Worm (Caenorhabditis elegans) whole organism, L4/young adult: ENCODE results near the gene C07A12.18.

Experiments used
- W03F9.2 ChIP-seq: fragments of 150-350 bp; optimal IDR thresholded peaks from 2 replicates; lab custom pipeline; 2014; ENCODE audit warnings: missing biosample characterization, missing genetic modification characterization
- dao-5 ChIP-seq: sonication (generic microtip); optimal IDR thresholded peaks from 2 replicates; lab custom pipeline; 2016; ENCODE audit warnings: missing genotype, missing genetic modification characterization, moderate library complexity, missing compliant biosample characterization
- him-1 ChIP-seq: sonication (generic microtip); optimal IDR thresholded peaks from 2 replicates; lab custom pipeline; 2016; ENCODE audit warnings: missing genotype, missing genetic modification reagents, missing genetic modification characterization, missing compliant biosample characterization

Gene C07A12.18

DNA sequence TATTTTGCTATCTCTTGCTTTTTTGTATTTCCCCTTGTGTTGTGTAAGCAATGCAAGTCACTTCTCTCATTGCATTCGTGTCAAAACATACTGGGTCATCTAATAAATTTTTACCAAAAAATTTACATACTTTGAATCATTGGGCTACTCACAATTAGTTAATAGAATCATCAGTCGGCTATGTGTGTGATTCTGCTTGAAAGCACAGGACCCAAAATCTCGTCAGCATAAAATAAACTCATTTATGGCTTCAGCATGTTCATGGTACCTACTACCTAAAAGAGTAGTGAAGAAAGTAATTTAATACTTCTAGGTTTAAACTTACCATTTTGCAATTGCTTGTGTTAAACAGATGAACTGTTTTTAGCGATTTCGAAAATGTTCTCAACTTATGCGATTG lies 23.3 kb downstream of the C07A12.18 start:
- TF ChIP-seq him-1 (tag; lab: Kevin White, UChicago) (no peak), dao-5 (tag; lab: Kevin White, UChicago) (no peak), W03F9.2 (no peak)

DNA sequence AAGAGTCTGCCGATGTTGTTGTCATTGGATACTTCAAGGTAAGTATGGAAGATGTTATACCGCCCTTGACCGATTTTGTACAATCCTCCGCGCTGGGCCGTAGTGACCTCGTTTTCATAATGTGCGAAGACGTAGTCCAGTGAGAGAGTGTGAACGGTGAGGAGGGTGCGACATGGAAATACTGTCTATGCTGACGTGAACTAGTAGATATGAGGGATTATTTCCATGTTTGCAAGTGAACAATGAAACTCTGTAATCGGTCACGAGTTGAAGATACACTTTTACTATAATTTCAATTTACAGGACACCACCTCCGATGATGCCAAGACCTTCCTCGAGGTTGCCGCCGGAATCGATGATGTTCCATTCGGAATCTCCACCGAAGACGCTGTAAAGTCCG lies 24.9 kb downstream of the C07A12.18 start:
- TF ChIP-seq W03F9.2 (no peak), dao-5 (tag; lab: Kevin White, UChicago) (no peak), him-1 (tag; lab: Kevin White, UChicago) (no peak)

DNA sequence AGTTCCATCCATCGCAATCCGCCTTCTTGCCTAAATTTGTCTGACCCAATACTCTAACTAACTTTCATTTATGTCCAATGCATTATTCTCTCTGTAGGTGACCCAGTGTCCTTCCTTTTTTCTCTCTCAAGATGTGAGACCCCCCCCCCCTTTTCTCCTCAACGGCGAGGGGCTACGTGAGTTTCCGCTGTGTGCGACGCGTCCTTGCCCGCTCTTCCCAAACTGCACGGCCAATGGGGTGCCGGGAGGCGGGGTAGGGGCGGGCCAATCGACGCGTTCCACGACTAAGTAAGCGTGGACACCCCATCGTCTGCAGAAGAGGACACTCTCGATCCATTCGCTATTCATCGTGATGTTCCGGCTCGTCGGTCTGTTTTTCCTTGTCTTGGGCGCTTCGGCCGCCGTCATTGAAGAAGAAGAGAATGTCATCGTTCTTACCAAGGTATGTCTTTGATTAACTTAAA lies 25.8 kb downstream of the C07A12.18 start, which contains the start of gene pdi-2:
pdi-2 (plus strand) TSS at position 269 of the 464 bp plus-strand sequence.
- TF ChIP-seq him-1 (tag; lab: Kevin White, UChicago) (peak; percentile 43), W03F9.2 (no peak)

DNA sequence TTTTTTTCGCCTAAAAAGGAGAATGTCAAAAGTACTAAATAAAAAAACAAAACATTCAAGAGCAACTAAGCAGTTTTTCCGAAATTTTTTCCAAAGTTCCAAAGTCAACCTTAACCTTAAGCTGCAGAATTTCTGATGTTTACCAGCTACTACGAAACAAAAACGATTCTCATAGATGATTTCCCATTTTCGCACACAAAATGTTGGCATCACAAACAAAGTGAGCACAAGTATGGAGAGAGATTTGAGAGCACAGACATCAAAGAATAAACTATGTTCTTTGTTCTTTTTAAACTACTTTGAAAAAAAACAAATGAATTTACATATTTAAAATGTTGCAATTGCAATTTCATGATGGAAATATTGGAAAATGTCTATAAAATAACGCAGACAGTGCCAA lies 26.4 kb downstream of the C07A12.18 start:
- TF ChIP-seq dao-5 (tag; lab: Kevin White, UChicago) (no peak), him-1 (tag; lab: Kevin White, UChicago) (no peak), W03F9.2 (no peak)

DNA sequence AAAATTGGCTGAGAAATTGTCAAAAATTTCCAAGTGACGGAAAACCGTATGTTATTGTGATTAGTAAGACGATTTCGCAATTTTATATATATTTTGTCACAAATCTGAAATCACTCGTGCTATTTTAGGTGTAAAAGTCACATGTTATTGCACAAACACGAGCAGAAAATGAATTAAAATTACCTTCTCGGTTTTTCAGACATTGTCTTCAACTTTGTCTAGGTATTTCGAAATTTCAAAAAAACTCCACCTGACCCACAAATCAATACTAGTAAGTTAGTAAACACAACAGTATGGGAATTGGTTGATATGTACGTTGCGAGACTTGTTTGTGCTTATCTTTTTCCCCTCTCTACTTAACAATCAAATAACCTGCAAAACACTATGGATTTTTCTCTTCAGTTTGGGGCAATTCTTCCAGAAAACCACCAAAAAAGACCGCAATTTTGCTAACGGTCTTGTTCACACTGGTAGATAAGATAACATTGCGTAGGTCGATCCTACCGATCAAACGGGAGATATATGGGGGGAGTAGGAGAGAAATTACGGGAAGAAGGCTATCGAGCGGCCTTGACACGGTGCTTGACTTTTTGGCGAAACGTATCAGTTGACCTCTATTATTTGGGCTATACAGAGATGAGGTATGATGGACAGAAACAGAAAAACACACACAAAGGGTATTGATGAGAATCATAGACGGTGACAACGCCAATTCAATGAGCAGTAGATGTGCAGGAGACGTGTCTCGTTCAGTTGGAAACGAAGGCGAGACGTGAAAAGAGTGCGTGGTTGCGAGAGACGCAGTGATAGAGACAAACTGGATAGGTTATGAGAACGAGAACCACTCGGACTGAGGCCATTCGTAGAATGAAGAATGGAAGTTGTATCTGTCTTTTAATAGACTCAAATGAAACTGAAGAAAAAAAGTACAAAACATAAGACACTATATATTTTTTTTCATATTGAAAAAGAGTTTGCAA lies 27.6 kb downstream of the C07A12.18 start, which contains the start of gene C07A12.7:
C07A12.7 (minus strand) TSS at position 308 of the 980 bp plus-strand sequence.
- TF ChIP-seq him-1 (tag; lab: Kevin White, UChicago) (no peak), dao-5 (tag; lab: Kevin White, UChicago) (no peak), W03F9.2 (no peak)

DNA sequence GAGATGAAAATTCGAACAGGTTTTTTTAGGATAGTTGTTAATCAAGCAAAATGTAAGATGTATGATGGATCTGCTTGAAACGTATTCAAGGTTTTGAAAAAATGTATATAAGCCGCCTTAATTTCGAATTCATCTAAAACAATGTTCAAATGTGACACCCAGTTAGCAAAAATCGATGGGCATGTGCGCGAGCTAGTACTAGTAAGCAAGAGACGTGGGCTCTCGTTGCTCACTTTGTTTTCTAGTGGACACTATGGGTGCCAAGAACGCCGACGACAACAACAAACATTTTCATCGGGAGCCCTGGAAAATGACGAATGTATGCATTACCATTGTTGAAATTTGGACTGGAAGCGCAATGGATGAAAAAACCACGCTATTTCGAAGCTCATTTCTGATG lies 28.5 kb downstream of the C07A12.18 start:
- no peak for TF ChIP-seq dao-5 (tag; lab: Kevin White, UChicago)
- TF ChIP-seq him-1 (tag; lab: Kevin White, UChicago) = no peak
- TF ChIP-seq W03F9.2 = no peak

DNA sequence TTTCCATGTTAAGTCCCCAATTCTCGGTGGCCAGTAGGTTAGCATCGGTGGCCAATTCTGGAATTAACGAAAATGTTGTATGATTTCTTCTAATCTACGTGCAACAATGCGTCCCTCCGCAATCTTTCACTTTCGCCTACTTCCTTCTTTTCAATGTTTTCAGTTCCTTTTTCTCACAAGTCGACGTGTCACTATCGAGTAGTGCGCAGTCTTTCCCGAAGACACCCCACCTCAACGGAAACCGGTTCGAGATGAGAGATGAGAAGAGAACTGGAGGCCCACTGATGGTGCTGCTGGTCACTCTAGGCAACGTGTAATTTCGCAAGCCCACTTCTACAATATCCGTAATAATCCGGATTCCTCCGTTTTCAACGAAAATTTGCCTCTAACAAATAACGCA lies 29.7 kb downstream of the C07A12.18 start:
- TF ChIP-seq him-1 (tag; lab: Kevin White, UChicago) = no peak
- TF ChIP-seq W03F9.2 = no peak
- TF ChIP-seq dao-5 (tag; lab: Kevin White, UChicago) = no peak

DNA sequence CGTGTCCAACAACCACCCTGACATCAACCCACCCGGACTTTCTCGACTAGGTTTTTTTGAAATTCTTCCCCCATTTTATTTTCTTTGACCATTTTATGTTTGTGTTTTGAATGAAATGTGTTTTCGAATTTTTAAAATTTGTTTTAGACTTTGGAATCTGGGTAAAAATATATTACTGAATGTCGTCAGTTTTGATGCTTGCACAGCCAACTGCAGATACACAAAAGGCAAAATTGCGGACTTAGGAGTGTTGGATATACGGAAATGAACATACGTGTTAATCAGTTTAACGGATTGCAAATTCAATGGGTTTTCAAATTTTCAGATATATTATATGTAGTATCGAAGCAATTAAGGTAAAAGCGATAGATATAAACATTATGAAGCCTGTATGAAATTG lies 32.9 kb downstream of the C07A12.18 start:
- TF ChIP-seq dao-5 (tag; lab: Kevin White, UChicago) (no peak), W03F9.2 (no peak), him-1 (tag; lab: Kevin White, UChicago) (no peak)

DNA sequence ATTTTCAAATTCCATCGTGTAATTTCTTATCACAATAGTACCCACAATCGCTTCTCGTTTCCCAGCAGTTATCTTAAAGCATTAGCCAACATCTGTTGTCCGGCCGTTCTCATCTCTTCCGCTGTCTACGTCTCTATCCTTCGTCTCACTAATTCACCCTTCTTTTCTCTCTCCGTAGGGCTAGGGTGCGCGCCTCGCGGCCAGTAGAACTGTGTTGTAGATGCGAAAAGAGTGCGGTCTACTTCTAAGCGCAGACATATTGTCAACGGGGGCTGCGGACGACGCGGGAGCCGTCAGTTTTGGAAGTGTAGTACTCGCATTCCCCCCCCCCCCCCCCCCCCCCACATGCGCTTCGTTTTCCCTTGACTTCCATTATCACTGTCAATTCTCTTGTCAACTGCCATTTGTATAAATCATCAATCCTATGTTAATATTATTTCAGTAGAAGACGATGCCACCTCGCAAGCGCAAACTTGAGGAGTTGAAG lies 36.0 kb downstream of the C07A12.18 start, which contains the start of gene spr-3:
spr-3 (plus strand) TSS at position 437 of the 487 bp plus-strand sequence.
- TF ChIP-seq dao-5 (tag; lab: Kevin White, UChicago) (no peak), W03F9.2 (no peak), him-1 (tag; lab: Kevin White, UChicago) (no peak)

DNA sequence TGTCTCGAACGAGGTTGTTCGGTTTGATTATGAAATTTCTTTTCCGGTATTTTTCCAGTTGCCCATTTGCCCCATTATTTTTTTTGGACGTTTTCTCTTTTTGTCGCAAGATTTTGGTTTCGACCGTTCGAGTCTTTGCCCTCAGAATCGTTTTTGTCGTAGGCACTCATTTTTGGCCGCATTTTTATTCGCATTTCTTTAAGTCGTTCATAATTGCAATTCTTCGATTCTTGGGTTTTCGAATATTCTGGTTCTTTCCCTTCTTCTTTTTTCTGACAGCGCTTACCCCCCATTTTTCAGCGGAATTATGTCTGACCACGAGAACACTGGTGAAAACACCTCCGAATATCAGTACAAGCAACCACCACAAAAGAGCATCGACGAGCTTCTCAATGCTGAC lies 41.5 kb downstream of the C07A12.18 start, which contains the start of gene rhi-1:
rhi-1 (plus strand) TSS at position 301 of the 400 bp plus-strand sequence.
- TF ChIP-seq W03F9.2 (no peak), him-1 (tag; lab: Kevin White, UChicago) (no peak), dao-5 (tag; lab: Kevin White, UChicago) (no peak)

DNA sequence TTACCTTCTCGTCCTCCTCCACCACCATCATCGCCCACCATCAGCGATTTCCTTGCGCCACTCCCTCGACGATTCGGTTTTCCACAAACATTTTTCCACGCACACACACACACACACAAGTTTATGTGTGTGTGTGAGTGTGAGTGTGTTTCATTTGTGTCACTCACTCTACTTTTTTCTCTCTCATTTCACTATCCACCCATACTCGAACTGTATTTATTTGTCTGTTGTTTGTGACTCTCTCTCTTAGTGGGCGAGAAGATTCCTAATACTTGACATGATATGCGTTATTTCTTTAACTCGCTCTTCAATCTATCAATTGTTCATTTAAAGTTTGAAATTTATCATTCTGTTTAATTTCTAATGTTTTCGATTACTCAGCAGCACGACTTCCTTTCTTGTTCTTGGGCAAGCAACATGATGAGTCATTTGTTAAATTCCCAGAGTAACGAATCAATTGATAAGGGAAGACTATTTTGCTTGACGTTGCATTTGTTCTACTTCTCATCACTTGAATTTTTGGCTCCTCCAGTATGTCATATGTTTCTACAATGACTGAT lies 42.5 kb downstream of the C07A12.18 start:
- TF ChIP-seq W03F9.2 (no peak), dao-5 (tag; lab: Kevin White, UChicago) (no peak), him-1 (tag; lab: Kevin White, UChicago) (no peak)

DNA sequence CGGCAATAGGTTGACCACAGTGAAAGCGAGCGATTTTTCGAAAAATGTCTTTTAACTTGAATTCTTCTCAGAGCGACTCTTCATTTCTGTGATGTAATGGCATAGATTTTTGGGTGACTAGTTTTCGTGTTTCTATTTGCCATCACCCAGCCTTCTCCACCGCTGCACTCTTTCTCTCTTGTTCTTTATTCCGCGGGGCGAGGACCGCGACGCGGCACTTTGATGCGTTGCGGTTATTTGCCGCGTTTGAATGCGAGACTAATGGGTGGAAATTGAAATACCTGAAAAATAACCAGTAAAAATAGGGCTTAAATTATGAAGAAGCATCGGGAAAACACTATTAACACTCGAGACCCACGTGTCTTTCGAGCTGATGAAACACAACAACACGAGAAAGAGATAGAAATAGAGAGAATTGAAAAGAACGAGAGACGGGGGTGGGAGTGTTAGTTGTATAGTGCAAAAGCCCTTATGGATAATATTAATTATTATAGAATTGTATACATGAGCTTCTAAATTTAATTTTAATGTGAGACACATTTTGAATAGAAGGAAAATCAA lies 45.5 kb downstream of the C07A12.18 start, which contains the start of gene dgk-2:
dgk-2 (minus strand) TSS at position 281 of the 561 bp plus-strand sequence.
- no peak for TF ChIP-seq W03F9.2
- no peak for TF ChIP-seq him-1 (tag; lab: Kevin White, UChicago)
- TF ChIP-seq dao-5 (tag; lab: Kevin White, UChicago) = no peak

DNA sequence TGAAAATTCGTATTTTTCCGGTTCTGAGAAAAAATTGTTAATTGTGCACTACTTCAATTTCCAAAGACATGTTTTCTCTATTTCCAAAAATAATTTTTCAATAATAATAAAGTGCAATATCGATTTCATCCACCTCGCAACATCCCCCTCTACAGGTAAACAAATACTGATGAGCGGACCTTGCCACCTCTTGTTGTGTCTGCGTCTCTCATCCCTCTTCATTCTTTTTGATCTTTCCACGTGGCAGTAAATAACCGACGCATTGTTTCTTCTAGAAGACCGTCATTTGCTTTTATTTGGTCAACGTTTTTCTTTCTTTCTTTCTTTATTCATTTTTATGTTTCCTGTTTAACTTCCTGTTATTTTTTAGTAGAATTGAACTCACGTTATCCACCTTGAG lies 46.4 kb downstream of the C07A12.18 start:
- TF ChIP-seq him-1 (tag; lab: Kevin White, UChicago) = no peak
- no peak for TF ChIP-seq W03F9.2
- no peak for TF ChIP-seq dao-5 (tag; lab: Kevin White, UChicago)
